Worm (Caenorhabditis elegans) whole organism, L1 larva: ENCODE measurements around the gene F47D12.7.

Source experiments
- C04F5.9 ChIP-seq: sonication (generic microtip); optimal IDR thresholded peaks from 2 replicates; lab custom pipeline; 2016; ENCODE audit warnings: missing genetic modification characterization, missing compliant biosample characterization
- C16A3.4 ChIP-seq: fragments of 150-350 bp; optimal IDR thresholded peaks from 2 replicates; lab custom pipeline; 2014; ENCODE audit warnings: missing biosample characterization, missing genetic modification characterization
- Y116A8C.19 ChIP-seq: sonication (generic microtip); optimal IDR thresholded peaks from 2 replicates; lab custom pipeline; 2016; ENCODE audit warnings: missing compliant biosample characterization, missing genetic modification characterization, borderline replicate concordance
- alr-1 ChIP-seq: fragments of 200-800 bp; sonication (Bioruptor generic); optimal IDR thresholded peaks from 2 replicates; lab custom pipeline; 2018; ENCODE audit warnings: borderline replicate concordance, mild to moderate bottlenecking, missing genetic modification characterization, missing compliant biosample characterization
- aly-2 ChIP-seq: fragments of 150-350 bp; optimal IDR thresholded peaks from 2 replicates; lab custom pipeline; 2014; ENCODE audit warnings: missing biosample characterization, missing genetic modification characterization
- blmp-1 ChIP-seq: fragments of 150-350 bp; optimal IDR thresholded peaks from 2 replicates; lab custom pipeline; 2014; ENCODE audit warnings: missing biosample characterization, missing genetic modification characterization
- ceh-90 ChIP-seq: sonication (generic microtip); optimal IDR thresholded peaks from 2 replicates; lab custom pipeline; 2016; ENCODE audit warnings: missing genetic modification characterization, missing compliant biosample characterization
- dsc-1 ChIP-seq: sonication (generic microtip); optimal IDR thresholded peaks from 2 replicates; lab custom pipeline; 2016; ENCODE audit warnings: mild to moderate bottlenecking, missing genetic modification characterization, missing compliant biosample characterization
- egl-13 ChIP-seq: sonication (generic microtip); optimal IDR thresholded peaks from 2 replicates; lab custom pipeline; 2016; ENCODE audit warnings: missing genotype, missing genetic modification reagents, missing genetic modification characterization, missing compliant biosample characterization
- elt-3 ChIP-seq, 6 experiments: fragments of 150-350 bp in 1 of 6; sonication (generic microtip); optimal IDR thresholded peaks; 2 replicates each; lab custom pipeline; 2017 to 2018; ENCODE audit warnings: missing biosample characterization in 6 of 6, missing genetic modification characterization in 6 of 6, inconsistent platforms in 1 of 6
- fkh-10 ChIP-seq: sonication (generic microtip); optimal IDR thresholded peaks from 2 replicates; lab custom pipeline; 2017; ENCODE audit warnings: missing biosample characterization, missing genetic modification reagents, missing genetic modification characterization
- grh-1 ChIP-seq: fragments of 200-800 bp; sonication (Bioruptor generic); IDR thresholded peaks from 2 replicates; pipeline ENCODE4 v1.3.6; 2022; ENCODE audit warnings: missing genetic modification reagents, missing genetic modification characterization, missing compliant biosample characterization
- hlh-4 ChIP-seq: sonication (generic microtip); optimal IDR thresholded peaks from 2 replicates; lab custom pipeline; 2016; ENCODE audit warnings: mild to moderate bottlenecking, missing genetic modification characterization, missing compliant biosample characterization
- hpl-2 ChIP-seq: fragments of 150-350 bp; optimal IDR thresholded peaks from 2 replicates; lab custom pipeline; 2014; ENCODE audit warnings: missing biosample characterization, missing genetic modification reagents, missing genetic modification characterization
- jun-1 ChIP-seq: fragments of 150-350 bp; optimal IDR thresholded peaks from 2 replicates; lab custom pipeline; 2014; ENCODE audit warnings: missing biosample characterization, missing genetic modification reagents, missing genetic modification characterization
- lin-14 ChIP-seq: fragments of 200-800 bp; sonication (Bioruptor generic); optimal IDR thresholded peaks from 2 replicates; lab custom pipeline; 2018; ENCODE audit warnings: mild to moderate bottlenecking, missing genetic modification characterization, moderate library complexity, missing compliant biosample characterization
- lin-15B ChIP-seq: fragments of 150-350 bp; sonication (generic microtip); optimal IDR thresholded peaks from 3 replicates; lab custom pipeline; 2014; ENCODE audit warnings: missing biosample characterization, missing genetic modification characterization
- lin-35 ChIP-seq, 2 experiments: fragments of 150-350 bp; optimal IDR thresholded peaks; 2 replicates each; lab custom pipeline; 2014; ENCODE audit warnings: missing biosample characterization in 2 of 2, missing genetic modification characterization in 2 of 2, missing genetic modification reagents in 2 of 2
- lsy-2 ChIP-seq, 2 experiments: fragments of 150-350 bp; optimal IDR thresholded peaks; 2 replicates each; lab custom pipeline; 2014; ENCODE audit warnings: missing biosample characterization in 2 of 2, missing genetic modification characterization in 2 of 2
- mef-2 ChIP-seq: fragments of 150-350 bp; optimal IDR thresholded peaks from 2 replicates; lab custom pipeline; 2014; ENCODE audit warnings: missing biosample characterization, missing genetic modification characterization
- nhr-19 ChIP-seq: fragments of 200-800 bp; sonication (Bioruptor generic); conservative IDR thresholded peaks from 2 replicates; pipeline ENCODE4 v1.3.6; 2022; ENCODE audit warnings: missing genetic modification characterization, missing compliant biosample characterization
- nhr-20 ChIP-seq: sonication (generic microtip); optimal IDR thresholded peaks from 2 replicates; lab custom pipeline; 2016; ENCODE audit warnings: mild to moderate bottlenecking, missing genetic modification characterization, missing compliant biosample characterization
- nhr-47 ChIP-seq: sonication (generic microtip); optimal IDR thresholded peaks from 2 replicates; lab custom pipeline; 2016; ENCODE audit warnings: mild to moderate bottlenecking, missing genetic modification characterization, moderate library complexity, missing compliant biosample characterization
- nhr-71 ChIP-seq: sonication (generic microtip); optimal IDR thresholded peaks from 2 replicates; lab custom pipeline; 2016; ENCODE audit warnings: mild to moderate bottlenecking, missing genetic modification characterization, moderate library complexity, missing compliant biosample characterization
- nhr-85 ChIP-seq: sonication (generic microtip); peaks from one replicate; lab custom pipeline; 2016; ENCODE audit warnings: missing genetic modification characterization, inconsistent platforms, missing compliant biosample characterization
- pax-3 ChIP-seq: fragments of 200-800 bp; sonication (Bioruptor generic); optimal IDR thresholded peaks from 2 replicates; lab custom pipeline; 2018; ENCODE audit warnings: mild to moderate bottlenecking, missing genetic modification characterization, moderate library complexity, missing compliant biosample characterization
- pqm-1 ChIP-seq: sonication (generic microtip); optimal IDR thresholded peaks from 3 replicates; lab custom pipeline; 2017; ENCODE audit warnings: missing biosample characterization, missing genetic modification characterization
- rnt-1 ChIP-seq: sonication (generic microtip); optimal IDR thresholded peaks from 2 replicates; lab custom pipeline; 2016; ENCODE audit warnings: mild to moderate bottlenecking, missing genetic modification characterization, moderate library complexity, missing compliant biosample characterization
- skn-1 ChIP-seq: fragments of 150-350 bp; optimal IDR thresholded peaks from 2 replicates; lab custom pipeline; 2014; ENCODE audit warnings: missing biosample characterization, missing genetic modification characterization
- sox-4 ChIP-seq: sonication (generic microtip); optimal IDR thresholded peaks from 2 replicates; lab custom pipeline; 2016; ENCODE audit warnings: missing genetic modification characterization, missing compliant biosample characterization
- sup-37 ChIP-seq: fragments of 200-800 bp; sonication (Bioruptor generic); optimal IDR thresholded peaks from 2 replicates; lab custom pipeline; 2018; ENCODE audit warnings: mild to moderate bottlenecking, missing genetic modification characterization, missing compliant biosample characterization
- swsn-7 ChIP-seq: sonication (generic microtip); optimal IDR thresholded peaks from 2 replicates; lab custom pipeline; 2016; ENCODE audit warnings: missing genetic modification characterization, missing compliant biosample characterization
- tbx-2 ChIP-seq: sonication (generic microtip); optimal IDR thresholded peaks from 2 replicates; lab custom pipeline; 2016; ENCODE audit warnings: missing genetic modification characterization, missing compliant biosample characterization
- tlp-1 ChIP-seq: fragments of 150-350 bp; optimal IDR thresholded peaks from 2 replicates; lab custom pipeline; 2014; ENCODE audit warnings: missing biosample characterization, missing genetic modification characterization
- unc-62 ChIP-seq: fragments of 150-350 bp; optimal IDR thresholded peaks from 2 replicates; lab custom pipeline; 2014; ENCODE audit warnings: missing biosample characterization, missing genetic modification reagents, missing genetic modification characterization
- xbp-1 ChIP-seq: sonication (generic microtip); optimal IDR thresholded peaks from 2 replicates; lab custom pipeline; 2016; ENCODE audit warnings: missing genetic modification characterization, missing compliant biosample characterization
- ztf-4 ChIP-seq: fragments of 150-350 bp; optimal IDR thresholded peaks from 2 replicates; lab custom pipeline; 2014; ENCODE audit warnings: missing biosample characterization, missing genetic modification characterization

F47D12.7 gene

ce11 chrIII:6341878-6342453 lies 46.1 kb upstream of the F47D12.7 start, which contains the start of gene rpn-13 (continued):
- no peak for TF ChIP-seq unc-62 (GFP tag; lab: Kevin White, UChicago)
- peak; percentile 41 for TF ChIP-seq xbp-1
- TF ChIP-seq ceh-90 (tag; lab: Kevin White, UChicago) = no peak
- no peak for TF ChIP-seq C04F5.9 (tag; lab: Kevin White, UChicago)
- TF ChIP-seq mef-2 (tag; lab: Kevin White, UChicago) = no peak
- peak; percentile 54 for TF ChIP-seq nhr-47 (tag; lab: Kevin White, UChicago)
- TF ChIP-seq tlp-1 (tag; lab: Kevin White, UChicago) = no peak
- TF ChIP-seq skn-1 = peak; percentile 98
- TF ChIP-seq sup-37 (GFP tag; lab: Kevin White, UChicago) = no peak
- TF ChIP-seq lin-35 (GFP tag; optimal IDR thresholded peaks at IDR 0.05; lab: Kevin White, UChicago) = peak; percentile 70 to 83
- TF ChIP-seq blmp-1 (tag; lab: Kevin White, UChicago) = peak; percentile 35
- TF ChIP-seq alr-1 = no peak
- TF ChIP-seq nhr-19 = no peak
- TF ChIP-seq C16A3.4 = peak; percentile 52
- no peak for TF ChIP-seq hpl-2
- TF ChIP-seq tbx-2 = peak; percentile 23
- TF ChIP-seq nhr-20 (tag; lab: Kevin White, UChicago) = peak; percentile 32
- peak in 1 of 6 experiments; percentile 27 for TF ChIP-seq elt-3 (tag; optimal IDR thresholded peaks at IDR 0.05; lab: Kevin White, UChicago)
- no peak for TF ChIP-seq aly-2 (tag; lab: Kevin White, UChicago)
- no peak for TF ChIP-seq egl-13
- TF ChIP-seq jun-1 (tag; lab: Kevin White, UChicago) = peak; percentile 6
- TF ChIP-seq ztf-4 (tag; lab: Kevin White, UChicago) = no peak
- no peak for TF ChIP-seq Y116A8C.19 (tag; lab: Kevin White, UChicago)
- TF ChIP-seq grh-1 (GFP tag; lab: Robert Waterston, UW) = no peak
- TF ChIP-seq pqm-1 = no peak
- no peak for TF ChIP-seq pax-3 (tag; lab: Kevin White, UChicago)
- TF ChIP-seq lsy-2 (tag; optimal IDR thresholded peaks at IDR 0.05; lab: Kevin White, UChicago) = peak; percentile 94 to 98
- TF ChIP-seq hlh-4 (tag; lab: Kevin White, UChicago) = no peak
- no peak for TF ChIP-seq dsc-1 (tag; lab: Kevin White, UChicago)
- TF ChIP-seq swsn-7 (tag; lab: Kevin White, UChicago) = peak; percentile 40
- TF ChIP-seq lin-15B (tag; lab: Kevin White, UChicago) = no peak
- TF ChIP-seq nhr-71 (tag; lab: Kevin White, UChicago) = peak; percentile 59

DNA sequence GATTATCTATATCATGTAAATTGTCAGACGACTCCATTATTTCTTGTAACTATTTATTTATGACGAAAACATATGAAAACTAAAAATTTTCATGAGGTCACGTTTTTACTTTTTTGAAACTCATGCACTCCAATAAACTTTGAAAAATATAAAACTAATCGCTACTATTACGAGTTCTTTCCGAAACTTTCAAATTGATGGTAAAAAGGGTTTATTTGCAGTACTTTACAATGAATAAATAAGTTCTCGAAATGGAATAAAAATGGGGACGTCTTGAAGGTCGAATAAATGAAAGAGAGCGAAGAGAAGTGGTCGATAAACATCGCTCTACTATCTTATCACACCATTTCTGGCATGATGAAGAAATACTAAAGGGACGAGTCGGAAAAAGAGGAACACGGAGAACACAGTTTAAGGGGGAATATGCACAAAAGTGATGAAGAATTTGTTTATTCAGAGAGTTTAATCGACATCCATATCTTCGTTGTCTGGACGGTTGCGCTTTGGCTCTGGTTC lies 44.2 kb upstream of the F47D12.7 start, which contains the start of gene let-767:
let-767 (minus strand) TSS at position 51 of the 516 bp plus-strand sequence.
- TF ChIP-seq pax-3 (tag; lab: Kevin White, UChicago) = no peak
- no peak for TF ChIP-seq pqm-1
- peak in 1 of 6 experiments; percentile 61 for TF ChIP-seq elt-3 (tag; optimal IDR thresholded peaks at IDR 0.05; lab: Kevin White, UChicago)

- peak; percentile 88 for TF ChIP-seq nhr-85
Observed at ce11 chrIII:6337730-6338129, 41.9 kb upstream of the F47D12.7 start.

- TF ChIP-seq rnt-1 (tag; lab: Kevin White, UChicago) = no peak
- TF ChIP-seq sox-4 (tag; lab: Kevin White, UChicago) = no peak
- TF ChIP-seq lin-14 (GFP tag; lab: Kevin White, UChicago) = peak; percentile 23
- peak; percentile 71 for TF ChIP-seq fkh-10 (GFP tag; lab: Kevin White, UChicago)
Observed at ce11 chrIII:6334364-6334763, 38.5 kb upstream of the F47D12.7 start.
